Worm (Caenorhabditis elegans): ENCODE data around the gene aat-4.

DNA sequence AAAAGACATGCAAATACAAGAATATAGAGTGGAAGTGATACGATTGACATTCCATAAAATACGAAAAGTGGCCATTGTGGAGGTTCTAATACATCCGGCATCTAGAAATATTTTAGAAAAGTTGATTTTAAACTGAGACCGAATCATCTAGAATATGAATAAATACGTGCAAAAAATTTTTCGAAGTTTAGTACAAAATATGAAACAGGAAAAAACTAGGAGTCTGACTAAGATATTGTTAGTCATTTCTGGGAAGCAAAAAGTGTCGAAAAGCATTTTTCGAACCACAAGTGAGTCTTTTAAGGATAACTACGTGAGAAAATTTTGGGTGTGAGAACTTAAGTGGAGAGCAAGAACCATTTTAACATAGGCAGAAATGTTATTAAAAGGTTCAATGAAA, 6.6 kb upstream of the aat-4 start, which contains the start of gene srv-32:
- TF ChIP-seq scrt-1 (GFP tag; IDR thresholded peaks at IDR 0.05) (no peak), ceh-36 (tag; optimal IDR thresholded peaks at IDR 0.05) (no peak), ama-1 (optimal IDR thresholded peaks at IDR 0.05) (no peak), ets-7 (tag; optimal IDR thresholded peaks at IDR 0.05) (no peak), flt-1 (GFP tag; IDR thresholded peaks at IDR 0.05) (no peak), ceh-13 (GFP tag; optimal IDR thresholded peaks at IDR 0.05) (no peak), pes-1 (GFP tag; IDR thresholded peaks at IDR 0.05) (no peak), hnd-1 (tag; optimal IDR thresholded peaks at IDR 0.05) (no peak), tra-4 (tag; optimal IDR thresholded peaks at IDR 0.05) (no peak), B0310.2 (tag; optimal IDR thresholded peaks at IDR 0.05) (no peak), sea-1 (GFP tag; conservative IDR thresholded peaks at IDR 0.05) (no peak), tbx-37 (GFP tag; conservative IDR thresholded peaks at IDR 0.05) (no peak)
